Fruit fly (Drosophila melanogaster) whole organism, embryonic: ENCODE results near the gene CG32106.

ENCODE experiments used
- ATbp ChIP-seq: fragments of 200-800 bp; sonication (Bioruptor generic); optimal IDR thresholded peaks from 2 replicates; lab custom pipeline; 2017; ENCODE audit warnings: missing biosample characterization, mild to moderate bottlenecking, missing genetic modification characterization, missing genetic modification reagents
- Abd-B ChIP-seq: fragments of 200-800 bp; sonication (Bioruptor generic); optimal IDR thresholded peaks from 2 replicates; lab custom pipeline; 2018; ENCODE audit warnings: missing biosample characterization, mild to moderate bottlenecking, missing genetic modification characterization, moderate library complexity
- BEAF-32 ChIP-seq: fragments of 200-800 bp; sonication (Bioruptor generic); optimal IDR thresholded peaks from 3 replicates; lab custom pipeline; 2017; ENCODE audit warnings: missing biosample characterization, missing genetic modification characterization, mild to moderate bottlenecking, moderate library complexity, missing genetic modification reagents
- CG1024 ChIP-seq: fragments of 200-800 bp; sonication (Bioruptor generic); IDR thresholded peaks from 2 replicates; pipeline ENCODE4 v1.3.6; 2022; ENCODE audit warnings: missing biosample characterization, missing genetic modification characterization
- CG10431 ChIP-seq: fragments of 200-800 bp; sonication (Bioruptor generic); optimal IDR thresholded peaks from 3 replicates; lab custom pipeline; 2018; ENCODE audit warnings: missing biosample characterization, mild to moderate bottlenecking, missing genetic modification characterization
- CG12155 ChIP-seq: fragments of 200-800 bp; sonication (Bioruptor generic); optimal IDR thresholded peaks from 3 replicates; lab custom pipeline; 2016; ENCODE audit warnings: missing biosample characterization, missing genetic modification characterization
- CG12391 ChIP-seq: fragments of 200-800 bp; sonication (Bioruptor generic); optimal IDR thresholded peaks from 3 replicates; lab custom pipeline; 2018; ENCODE audit warnings: missing biosample characterization, mild to moderate bottlenecking, missing genetic modification characterization, moderate library complexity
- CG14710 ChIP-seq: fragments of 200-800 bp; sonication (Bioruptor generic); optimal IDR thresholded peaks from 3 replicates; lab custom pipeline; 2019; ENCODE audit warnings: missing biosample characterization, mild to moderate bottlenecking, missing genetic modification characterization, moderate library complexity
- CG1602 ChIP-seq: fragments of 200-800 bp; sonication (Bioruptor generic); optimal IDR thresholded peaks from 3 replicates; lab custom pipeline; 2016; ENCODE audit warnings: missing biosample characterization, missing genetic modification characterization
- CG17186 ChIP-seq: fragments of 200-800 bp; sonication (Bioruptor generic); optimal IDR thresholded peaks from 3 replicates; lab custom pipeline; 2017; ENCODE audit warnings: missing biosample characterization, missing genetic modification reagents, missing genetic modification characterization
- CG17359 ChIP-seq: fragments of 200-800 bp; sonication (Bioruptor generic); optimal IDR thresholded peaks from 3 replicates; lab custom pipeline; 2018; ENCODE audit warnings: missing biosample characterization, mild to moderate bottlenecking, missing genetic modification characterization, moderate library complexity
- CG17912 ChIP-seq: fragments of 200-800 bp; sonication (Bioruptor generic); optimal IDR thresholded peaks from 2 replicates; lab custom pipeline; 2018; ENCODE audit warnings: missing biosample characterization, mild to moderate bottlenecking, missing genetic modification characterization
- CG18262 ChIP-seq: fragments of 200-800 bp; optimal IDR thresholded peaks from 3 replicates; lab custom pipeline; 2019; ENCODE audit warnings: missing biosample characterization, mild to moderate bottlenecking, missing genetic modification characterization, moderate library complexity
- CG18476 ChIP-seq: fragments of 200-800 bp; sonication (Bioruptor generic); optimal IDR thresholded peaks from 2 replicates; lab custom pipeline; 2016; ENCODE audit warnings: missing biosample characterization, mild to moderate bottlenecking, missing genetic modification characterization
- CG18599 ChIP-seq: fragments of 200-800 bp; sonication (Bioruptor generic); optimal IDR thresholded peaks from 3 replicates; lab custom pipeline; 2017; ENCODE audit warnings: missing biosample characterization, missing genetic modification characterization, mild to moderate bottlenecking, moderate library complexity, missing genetic modification reagents
- CG33557 ChIP-seq: fragments of 200-800 bp; sonication (Bioruptor generic); optimal IDR thresholded peaks from 2 replicates; lab custom pipeline; 2019; ENCODE audit warnings: missing biosample characterization, mild to moderate bottlenecking, missing genetic modification characterization, moderate library complexity
- CG3407 ChIP-seq: fragments of 200-800 bp; sonication (Bioruptor generic); optimal IDR thresholded peaks from 2 replicates; lab custom pipeline; 2018; ENCODE audit warnings: missing biosample characterization, mild to moderate bottlenecking, missing genetic modification characterization
- CG3726 ChIP-seq: fragments of 200-800 bp; sonication (Bioruptor generic); IDR thresholded peaks from 3 replicates; pipeline ENCODE4, ENCODE4 v1.3.6; 2022; ENCODE audit warnings: missing biosample characterization, missing genetic modification characterization
- CG3838 ChIP-seq: fragments of 200-800 bp; sonication (Bioruptor generic); optimal IDR thresholded peaks from 3 replicates; lab custom pipeline; 2016; ENCODE audit warnings: missing biosample characterization, missing genetic modification characterization
- CG4424 ChIP-seq: fragments of 200-800 bp; sonication (Bioruptor generic); optimal IDR thresholded peaks from 3 replicates; lab custom pipeline; 2016; ENCODE audit warnings: missing biosample characterization, missing genetic modification characterization
- CG4854 ChIP-seq: fragments of 200-800 bp; sonication (Bioruptor generic); optimal IDR thresholded peaks from 2 replicates; lab custom pipeline; 2016; ENCODE audit warnings: missing biosample characterization, missing genetic modification characterization, inconsistent platforms
- CG5180 ChIP-seq: fragments of 200-800 bp; sonication (Bioruptor generic); optimal IDR thresholded peaks from 3 replicates; lab custom pipeline; 2017; ENCODE audit warnings: missing biosample characterization, missing genetic modification characterization, mild to moderate bottlenecking, moderate library complexity, missing genetic modification reagents
- CG7372 ChIP-seq: fragments of 200-800 bp; sonication (Bioruptor generic); IDR thresholded peaks from 2 replicates; pipeline ENCODE4 v1.3.6; 2022; ENCODE audit warnings: missing biosample characterization, missing genetic modification characterization
- CG8478 ChIP-seq: fragments of >200 bp; optimal IDR thresholded peaks from 2 replicates; lab custom pipeline; 2018
- Chrac-16 ChIP-seq: fragments of 200-800 bp; sonication (Bioruptor generic); optimal IDR thresholded peaks from 3 replicates; lab custom pipeline; 2016; ENCODE audit warnings: missing biosample characterization, missing genetic modification characterization
- CoRest ChIP-seq: fragments of 200-800 bp; sonication (Bioruptor generic); optimal IDR thresholded peaks from 3 replicates; lab custom pipeline; 2018; ENCODE audit warnings: missing biosample characterization, mild to moderate bottlenecking, missing genetic modification characterization, moderate library complexity
- HLHmδ ChIP-seq: fragments of 200-800 bp; sonication (Bioruptor generic); optimal IDR thresholded peaks from 2 replicates; lab custom pipeline; 2018; ENCODE audit warnings: missing biosample characterization, mild to moderate bottlenecking, missing genetic modification characterization, moderate library complexity
- Hmr ChIP-seq: fragments of 200-800 bp; sonication (Bioruptor generic); optimal IDR thresholded peaks from 3 replicates; lab custom pipeline; 2017; ENCODE audit warnings: mild to moderate bottlenecking, missing biosample characterization, missing genetic modification reagents, missing genetic modification characterization
- Med ChIP-seq: fragments of 200-800 bp; sonication (Bioruptor generic); peaks from one replicate; lab custom pipeline; 2016; ENCODE audit warnings: missing biosample characterization, missing genetic modification characterization, mild to moderate bottlenecking, inconsistent platforms, moderate library complexity
- Mes4 ChIP-seq: fragments of 200-800 bp; sonication (Bioruptor generic); optimal IDR thresholded peaks from 2 replicates; lab custom pipeline; 2016; ENCODE audit warnings: missing biosample characterization, missing genetic modification characterization
- ase ChIP-seq: fragments of 200-800 bp; sonication (Bioruptor generic); IDR thresholded peaks from 3 replicates; pipeline ENCODE4 v1.3.6; 2022; ENCODE audit warnings: missing biosample characterization, missing genetic modification characterization
- az2 ChIP-seq: fragments of 200-800 bp; sonication (Bioruptor generic); optimal IDR thresholded peaks from 3 replicates; lab custom pipeline; 2016; ENCODE audit warnings: missing biosample characterization, missing genetic modification characterization
- btn ChIP-seq: fragments of 200-800 bp; sonication (Bioruptor generic); optimal IDR thresholded peaks from 2 replicates; lab custom pipeline; 2016; ENCODE audit warnings: missing biosample characterization, missing genetic modification characterization
- croc ChIP-seq: fragments of 200-800 bp; sonication (Bioruptor generic); conservative IDR thresholded peaks from 3 replicates; pipeline ENCODE4 v1.3.6; 2022; ENCODE audit warnings: missing biosample characterization, missing genetic modification characterization
- gfzf ChIP-seq: fragments of 200-800 bp; sonication (Bioruptor generic); optimal IDR thresholded peaks from 2 replicates; lab custom pipeline; 2016; ENCODE audit warnings: missing biosample characterization, mild to moderate bottlenecking, missing genetic modification characterization, moderate library complexity
- hbn ChIP-seq: fragments of 200-800 bp; sonication (Bioruptor generic); IDR thresholded peaks from 2 replicates; pipeline ENCODE4 v1.3.6; 2022; ENCODE audit warnings: missing biosample characterization, missing genetic modification characterization; ENCODE audit not compliant: partially characterized antibody
- inv ChIP-seq: fragments of 200-800 bp; sonication (Bioruptor generic); IDR thresholded peaks from 2 replicates; pipeline ENCODE4 v1.3.6; 2022; ENCODE audit warnings: missing biosample characterization, missing genetic modification characterization; ENCODE audit not compliant: partially characterized antibody
- jing ChIP-seq: fragments of 200-800 bp; sonication (Bioruptor generic); optimal IDR thresholded peaks from 2 replicates; lab custom pipeline; 2018; ENCODE audit warnings: missing biosample characterization, mild to moderate bottlenecking, missing genetic modification characterization
- ken ChIP-seq: fragments of 200-800 bp; sonication (Bioruptor generic); IDR thresholded peaks from 3 replicates; pipeline ENCODE4 v1.3.6; 2022; ENCODE audit warnings: missing biosample characterization, missing genetic modification characterization
- knrl ChIP-seq: fragments of 200-800 bp; sonication (Bioruptor generic); IDR thresholded peaks from 3 replicates; pipeline ENCODE4 v1.3.6; 2022; ENCODE audit warnings: missing biosample characterization, missing genetic modification characterization; ENCODE audit not compliant: partially characterized antibody
- mam ChIP-seq: fragments of 200-800 bp; sonication (Bioruptor generic); optimal IDR thresholded peaks from 3 replicates; lab custom pipeline; 2016; ENCODE audit warnings: missing biosample characterization, missing genetic modification characterization
- nerfin-1 ChIP-seq: fragments of 200-800 bp; sonication (Bioruptor generic); optimal IDR thresholded peaks from 3 replicates; lab custom pipeline; 2019; ENCODE audit warnings: missing biosample characterization, mild to moderate bottlenecking, missing genetic modification characterization, moderate library complexity
- pfk ChIP-seq: fragments of 200-800 bp; sonication (Bioruptor generic); optimal IDR thresholded peaks from 2 replicates; lab custom pipeline; 2018; ENCODE audit warnings: missing biosample characterization, mild to moderate bottlenecking, missing genetic modification characterization, moderate library complexity
- pzg ChIP-seq: fragments of 200-800 bp; sonication (Bioruptor generic); optimal IDR thresholded peaks from 3 replicates; lab custom pipeline; 2018; ENCODE audit warnings: missing biosample characterization, mild to moderate bottlenecking, missing genetic modification characterization, moderate library complexity
- ranshi ChIP-seq: fragments of 200-800 bp; sonication (Bioruptor generic); IDR thresholded peaks from 2 replicates; pipeline ENCODE4 v1.3.6; 2022; ENCODE audit warnings: missing biosample characterization, missing genetic modification characterization
- run ChIP-seq: fragments of 200-800 bp; sonication (Bioruptor generic); optimal IDR thresholded peaks from 3 replicates; lab custom pipeline; 2018; ENCODE audit warnings: missing biosample characterization, mild to moderate bottlenecking, missing genetic modification characterization
- seq ChIP-seq: fragments of 200-800 bp; sonication (Bioruptor generic); IDR thresholded peaks from 2 replicates; pipeline ENCODE4 v1.3.6; 2022; ENCODE audit warnings: missing biosample characterization, missing genetic modification characterization
- sug ChIP-seq: fragments of 200-800 bp; optimal IDR thresholded peaks from 2 replicates; lab custom pipeline; 2019; ENCODE audit warnings: missing biosample characterization, mild to moderate bottlenecking, missing genetic modification characterization, moderate library complexity
- ttk ChIP-seq: fragments of 200-800 bp; sonication (Bioruptor generic); IDR thresholded peaks from 2 replicates; pipeline ENCODE4 v2.1.2; 2022; ENCODE audit warnings: missing biosample characterization, missing genetic modification characterization
- usp ChIP-seq: fragments of >200 bp; optimal IDR thresholded peaks from 2 replicates; lab custom pipeline; 2017; ENCODE audit warnings: missing biosample characterization, missing genetic modification characterization

The CG32106 gene

DNA sequence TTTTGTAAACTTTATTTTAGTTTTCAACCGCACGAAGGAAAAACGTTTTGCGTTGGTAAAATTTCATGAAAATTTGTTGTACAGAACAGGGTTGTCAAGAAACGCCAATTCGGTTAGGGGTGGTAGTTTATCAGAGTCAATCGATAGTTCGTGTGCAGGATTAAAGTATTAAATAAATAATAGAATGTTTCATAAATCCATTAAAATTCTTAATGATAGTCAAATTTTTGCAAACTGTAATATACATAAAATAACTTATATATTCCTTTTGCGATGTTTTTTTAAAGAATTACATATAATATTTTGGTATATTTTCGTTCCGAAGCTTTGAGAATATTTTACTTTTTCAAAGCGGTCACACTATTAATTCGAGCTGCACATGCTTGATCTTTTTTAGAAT, 35.4 kb upstream of the CG32106 start, which contains the start of the genes Sf3a2 and CG42588 (continued):
- peak; percentile 74 for TF ChIP-seq mam
- TF ChIP-seq CG18262 (tag; lab: Kevin White, UChicago) = peak; percentile 60
- peak; percentile 15; the same call in 1 of the 2 replicates for TF ChIP-seq seq (GFP tag; lab: Robert Waterston, UW)
- TF ChIP-seq ttk (GFP tag; lab: Robert Waterston, UW) = peak; percentile 45
- TF ChIP-seq CG3407 (GFP tag; lab: Kevin White, UChicago) = no peak
- TF ChIP-seq sug (tag; lab: Kevin White, UChicago) = peak; percentile 74
- no peak for TF ChIP-seq btn (GFP tag; lab: Kevin White, UChicago)
- peak; percentile 80 for TF ChIP-seq hbn (GFP tag; lab: Robert Waterston, UW)
- TF ChIP-seq CoRest = peak; percentile 77
- peak; percentile 43; the same call in 1 of the 3 replicates for TF ChIP-seq ase (GFP tag; lab: Robert Waterston, UW)
- peak; percentile 73 for TF ChIP-seq Chrac-16
- TF ChIP-seq pfk = no peak
- no peak for TF ChIP-seq CG8478 (lab: Kevin White, UChicago)
- TF ChIP-seq nerfin-1 (tag; lab: Kevin White, UChicago) = peak; percentile 48
- TF ChIP-seq CG5180 (GFP tag; lab: Kevin White, UChicago) = no peak
- peak; percentile 50 for TF ChIP-seq CG4424
- peak; percentile 74 for TF ChIP-seq az2 (GFP tag; lab: Kevin White, UChicago)
- TF ChIP-seq gfzf = peak; percentile 62
- TF ChIP-seq CG4854 (GFP tag; lab: Kevin White, UChicago) = peak; percentile 44
- peak; percentile 80 for TF ChIP-seq inv (GFP tag; lab: Robert Waterston, UW)
- TF ChIP-seq ken (GFP tag; lab: Robert Waterston, UW) = peak; percentile 63; the same call in 1 of the 3 replicates
- TF ChIP-seq CG1024 = peak; percentile 34; the same call in 1 of the 2 replicates
- TF ChIP-seq CG17359 = peak; percentile 48
- peak; percentile 52 for TF ChIP-seq CG33557 (GFP tag; lab: Kevin White, UChicago)
- peak; percentile 86 for TF ChIP-seq CG14710 (tag; lab: Kevin White, UChicago)
- peak; percentile 39 for TF ChIP-seq CG18476 (GFP tag; lab: Kevin White, UChicago)
- no peak for TF ChIP-seq croc (GFP tag; lab: Robert Waterston, UW)
- TF ChIP-seq Med = peak; percentile 86
- no peak for TF ChIP-seq usp (GFP tag; lab: Kevin White, UChicago)
- peak; percentile 66 for TF ChIP-seq pzg
- TF ChIP-seq CG17186 (GFP tag; lab: Kevin White, UChicago) = peak; percentile 26
- peak; percentile 68 for TF ChIP-seq CG12155 (GFP tag; lab: Kevin White, UChicago)
- peak; percentile 58 for TF ChIP-seq Abd-B
- TF ChIP-seq CG17912 (GFP tag; lab: Kevin White, UChicago) = no peak
- TF ChIP-seq CG7372 (GFP tag; lab: Robert Waterston, UW) = 0 out of 2 replicates have a peak, but pooled peaks have one; percentile 54
- peak; percentile 87 for TF ChIP-seq BEAF-32 (GFP tag; lab: Kevin White, UChicago)
- no peak for TF ChIP-seq ATbp (GFP tag; lab: Kevin White, UChicago)
- peak; percentile 68; the same call in 1 of the 2 replicates for TF ChIP-seq ranshi (GFP tag; lab: Robert Waterston, UW)
- TF ChIP-seq HLHmδ (GFP tag; lab: Kevin White, UChicago) = no peak
- no peak for TF ChIP-seq jing (GFP tag; lab: Kevin White, UChicago)
- TF ChIP-seq CG3838 (GFP tag; lab: Kevin White, UChicago) = peak; percentile 48
- no peak for TF ChIP-seq CG10431 (GFP tag; lab: Kevin White, UChicago)
- peak; percentile 86 for TF ChIP-seq knrl (GFP tag; lab: Robert Waterston, UW)
- no peak for TF ChIP-seq CG18599 (GFP tag; lab: Kevin White, UChicago)
- TF ChIP-seq CG1602 (GFP tag; lab: Kevin White, UChicago) = peak; percentile 79
- peak; percentile 88 for TF ChIP-seq CG12391 (tag; lab: Kevin White, UChicago)
- no peak for TF ChIP-seq Mes4 (GFP tag; lab: Kevin White, UChicago)
- no peak for TF ChIP-seq Hmr (GFP tag; lab: Kevin White, UChicago)
- TF ChIP-seq run (tag; lab: Kevin White, UChicago) = no peak
- TF ChIP-seq CG3726 (GFP tag; lab: Robert Waterston, UW) = peak; percentile 37; the same call in 2 of the 3 replicates
